Worm (Caenorhabditis elegans): ENCODE results near the gene arrd-15.
A peak's percentile ranks its signal among the peaks of the same experiment; 100 is the strongest.

Gene arrd-15

ce11 chrIII:8971255-8972020, 41.6 kb downstream of the arrd-15 start, which contains the start of the genes eif-3.D and R08D7.4 (continued):
- TF ChIP-seq lsy-27 (tag; optimal IDR thresholded peaks at IDR 0.05; ENCODE audit: borderline replicate concordance, insufficient read depth) (no peak), ets-4 (GFP tag; optimal IDR thresholded peaks at IDR 0.05) (no peak), nfya-2 (GFP tag; IDR thresholded peaks at IDR 0.05) (no peak), chd-7 (tag; optimal IDR thresholded peaks at IDR 0.05) (no peak), ceh-58 (GFP tag; IDR thresholded peaks at IDR 0.05) (no peak), tbx-9 (tag; optimal IDR thresholded peaks at IDR 0.05; ENCODE audit: borderline replicate concordance) (no peak), T07F8.4 (tag; optimal IDR thresholded peaks at IDR 0.05) (no peak), lin-40 (tag; optimal IDR thresholded peaks at IDR 0.05) (peak; percentile 38), F55B11.4 (tag; optimal IDR thresholded peaks at IDR 0.05; ENCODE audit: borderline replicate concordance, insufficient read depth) (no peak), Y67H2A.10 (GFP tag; conservative IDR thresholded peaks at IDR 0.05) (no peak), lin-26 (GFP tag; IDR thresholded peaks at IDR 0.05) (no peak), lir-1 (GFP tag; conservative IDR thresholded peaks at IDR 0.05) (no peak), ztf-26 (tag; optimal IDR thresholded peaks at IDR 0.05) (no peak), gei-17 (GFP tag; optimal IDR thresholded peaks at IDR 0.05) (no peak), madf-10 (tag; optimal IDR thresholded peaks at IDR 0.05) (no peak), snpc-1.3 (tag; optimal IDR thresholded peaks at IDR 0.05; ENCODE audit: insufficient read depth) (peak; percentile 33), F23B12.7 (tag; optimal IDR thresholded peaks at IDR 0.05; ENCODE audit: insufficient read depth) (peak; percentile 30), cebp-2 (GFP tag; IDR thresholded peaks at IDR 0.05) (no peak), xnd-1 (tag; optimal IDR thresholded peaks at IDR 0.05) (no peak), lag-1 (GFP tag; IDR thresholded peaks at IDR 0.05) (no peak), snpc-3.4 (tag; optimal IDR thresholded peaks at IDR 0.05) (peak; percentile 36), hmg-20 (GFP tag; IDR thresholded peaks at IDR 0.05) (no peak), lin-35 (GFP tag; optimal IDR thresholded peaks at IDR 0.05) (no peak), F22D6.2 (tag; optimal IDR thresholded peaks at IDR 0.05) (no peak), F33H1.4 (GFP tag; IDR thresholded peaks at IDR 0.05) (peak; percentile 48), ceh-79 (tag; optimal IDR thresholded peaks at IDR 0.05) (no peak), Y53F4B.3 (GFP tag; IDR thresholded peaks at IDR 0.05) (no peak), hmg-1.2 (GFP tag; IDR thresholded peaks at IDR 0.05) (peak; percentile 38; the same call in 1 of the 2 replicates), ceh-40 (GFP tag; IDR thresholded peaks at IDR 0.05) (no peak), egl-44 (GFP tag; IDR thresholded peaks at IDR 0.05) (no peak), madf-6 (GFP tag; IDR thresholded peaks at IDR 0.05) (peak; percentile 38; the same call in 1 of the 2 replicates), dox-1 (GFP tag; IDR thresholded peaks at IDR 0.05) (peak; percentile 70), nhr-27 (tag; optimal IDR thresholded peaks at IDR 0.05) (no peak), nfyb-1 (GFP tag; IDR thresholded peaks at IDR 0.05) (no peak), zfh-2 (GFP tag; conservative IDR thresholded peaks at IDR 0.05) (no peak), die-1 (tag; optimal IDR thresholded peaks at IDR 0.05) (no peak), mxl-1 (tag; optimal IDR thresholded peaks at IDR 0.05) (no peak), nhr-179 (tag; optimal IDR thresholded peaks at IDR 0.05) (no peak), madf-3 (GFP tag; IDR thresholded peaks at IDR 0.05) (no peak), snpc-4 (GFP tag; optimal IDR thresholded peaks at IDR 0.05) (peak; percentile 0), snpc-4 (tag; optimal IDR thresholded peaks at IDR 0.05) (peak in 3 of 4 experiments; percentile 12 to 61 (median 20)), egl-18 (GFP tag; IDR thresholded peaks at IDR 0.05) (no peak), B0035.1 (tag; optimal IDR thresholded peaks at IDR 0.05) (no peak), F52B5.7 (tag; optimal IDR thresholded peaks at IDR 0.05) (no peak), ZK185.1 (tag; optimal IDR thresholded peaks at IDR 0.05; ENCODE audit: poor library complexity, severe bottlenecking) (no peak), sptf-2 (GFP tag; optimal IDR thresholded peaks at IDR 0.05) (no peak), ztf-6 (GFP tag; IDR thresholded peaks at IDR 0.05) (no peak)
